Fruit fly (Drosophila melanogaster) whole organism: ENCODE measurements around the gene vls.

ENCODE experiments used
- CG8478 ChIP-seq: fragments of >200 bp; optimal IDR thresholded peaks from 2 replicates; lab custom pipeline; 2018; ENCODE audit warnings: inconsistent platforms
- Dll ChIP-seq: fragments of >200 bp; optimal IDR thresholded peaks from 2 replicates; lab custom pipeline; 2017
- EcR ChIP-seq, 2 experiments: fragments of >200 bp; optimal IDR thresholded peaks; 2 replicates each; lab custom pipeline; 2017; ENCODE audit warnings: missing biosample characterization in 2 of 2, missing genetic modification characterization in 2 of 2, missing genetic modification reagents in 2 of 2
- pan ChIP-seq: fragments of >200 bp; optimal IDR thresholded peaks from 2 replicates; lab custom pipeline; 2017
- psq ChIP-seq: fragments of >200 bp; optimal IDR thresholded peaks from 2 replicates; lab custom pipeline; 2017
- usp ChIP-seq: fragments of >200 bp; optimal IDR thresholded peaks from 2 replicates; lab custom pipeline; 2017; ENCODE audit warnings: missing biosample characterization, missing genetic modification characterization, mixed read lengths

vls gene

dm6 chr2L:20065516-20065915, at the start of gene vls:
Gene vls (minus strand): TSS chr2L:20065679.
- TF ChIP-seq psq (lab: Kevin White, UChicago) (no peak), EcR (GFP tag; optimal IDR thresholded peaks at IDR 0.05; lab: Kevin White, UChicago) (no peak), usp (GFP tag; lab: Kevin White, UChicago) (no peak), Dll (lab: Kevin White, UChicago) (no peak), pan (lab: Kevin White, UChicago) (no peak), CG8478 (lab: Kevin White, UChicago) (no peak)

- TF ChIP-seq pan (lab: Kevin White, UChicago) (no peak), psq (lab: Kevin White, UChicago) (no peak), CG8478 (lab: Kevin White, UChicago) (no peak), usp (GFP tag; lab: Kevin White, UChicago) (no peak), EcR (GFP tag; optimal IDR thresholded peaks at IDR 0.05; lab: Kevin White, UChicago) (no peak), Dll (lab: Kevin White, UChicago) (no peak)
Measured at dm6 chr2L:20106595-20106994, 41.1 kb upstream of the vls start.

dm6 chr2L:20104526-20104925, 39.0 kb upstream of the vls start:
- TF ChIP-seq usp (GFP tag; lab: Kevin White, UChicago) (no peak), EcR (GFP tag; optimal IDR thresholded peaks at IDR 0.05; lab: Kevin White, UChicago) (no peak)

DNA sequence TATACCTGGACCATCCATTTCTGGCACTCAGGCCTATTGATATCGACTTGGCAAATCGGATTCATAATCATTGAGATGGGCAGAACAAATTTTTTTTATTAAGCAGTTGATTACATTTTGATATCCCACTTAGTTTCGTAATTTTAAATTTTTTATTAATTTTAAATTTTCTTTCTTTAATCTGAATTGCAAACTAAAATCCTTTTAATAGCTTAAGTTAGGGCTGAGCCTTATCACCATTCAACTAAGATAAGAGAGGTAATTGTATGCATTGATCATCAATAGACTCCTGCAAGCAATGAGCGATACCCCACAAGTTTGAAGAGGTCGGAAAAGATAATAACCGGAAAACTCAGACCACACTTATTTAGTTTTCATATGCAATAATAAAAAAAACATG, 38.6 kb upstream of the vls start, which contains the start of gene CG13970:
Gene CG13970, minus strand, starts transcription at position 101 of the 400 bp plus-strand sequence.
- TF ChIP-seq Dll (lab: Kevin White, UChicago), result no peak
- TF ChIP-seq psq (lab: Kevin White, UChicago), result no peak
- no peak for TF ChIP-seq EcR (GFP tag; optimal IDR thresholded peaks at IDR 0.05; lab: Kevin White, UChicago)
- no peak for TF ChIP-seq usp (GFP tag; lab: Kevin White, UChicago)
- no peak for TF ChIP-seq CG8478 (lab: Kevin White, UChicago)
- no peak for TF ChIP-seq pan (lab: Kevin White, UChicago)

DNA sequence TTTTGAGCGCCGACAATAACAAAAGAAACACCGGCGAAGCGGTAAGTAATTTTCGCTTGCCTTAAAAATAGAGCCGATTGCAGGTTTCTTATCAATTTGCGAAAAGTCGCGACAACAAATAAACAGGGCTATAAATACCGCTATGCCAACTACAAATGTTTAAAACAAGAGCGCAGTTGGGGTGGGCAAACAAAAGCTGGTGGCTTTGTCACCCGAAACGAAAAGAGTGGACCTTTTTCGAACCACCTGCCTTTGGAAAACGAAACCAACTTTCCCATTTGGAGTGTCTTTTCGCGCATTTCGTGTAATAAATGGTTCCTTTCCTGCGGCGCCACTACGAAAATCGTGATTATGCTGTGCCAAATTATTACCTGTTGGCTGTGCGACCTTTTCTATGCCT, 32.7 kb upstream of the vls start:
- TF ChIP-seq EcR (GFP tag; optimal IDR thresholded peaks at IDR 0.05; lab: Kevin White, UChicago) (no peak), psq (lab: Kevin White, UChicago) (no peak), Dll (lab: Kevin White, UChicago) (no peak), pan (lab: Kevin White, UChicago) (no peak), CG8478 (lab: Kevin White, UChicago) (no peak), usp (GFP tag; lab: Kevin White, UChicago) (no peak)

DNA sequence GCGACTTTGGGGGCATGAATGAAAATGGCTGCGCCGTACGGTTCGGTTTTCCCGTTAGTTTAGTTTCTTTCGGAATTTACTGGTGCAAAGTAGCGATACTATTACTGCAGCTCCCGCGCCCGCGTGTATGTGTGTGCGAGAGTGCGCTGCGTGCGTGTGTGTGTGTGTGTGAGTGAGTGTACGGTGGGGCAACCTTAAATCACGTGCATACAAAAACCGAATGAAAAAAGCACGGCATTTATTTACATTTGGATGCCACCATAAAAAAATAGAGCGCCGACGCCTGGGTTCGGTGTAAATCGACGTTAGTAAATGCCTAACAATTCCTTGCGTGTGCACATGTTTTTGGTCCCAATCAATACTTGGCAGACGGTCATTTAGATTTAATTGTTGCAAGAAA, 32.3 kb upstream of the vls start:
- TF ChIP-seq Dll (lab: Kevin White, UChicago) (no peak), EcR (GFP tag; optimal IDR thresholded peaks at IDR 0.05; lab: Kevin White, UChicago) (no peak), psq (lab: Kevin White, UChicago) (no peak), usp (GFP tag; lab: Kevin White, UChicago) (no peak), pan (lab: Kevin White, UChicago) (no peak), CG8478 (lab: Kevin White, UChicago) (no peak)

dm6 chr2L:20097105-20097631, 31.7 kb upstream of the vls start, which contains the start of the genes mRpS18B and Kua:
Gene mRpS18B (minus strand): TSS chr2L:20097253.
Gene Kua (plus strand): TSS chr2L:20097581.
- TF ChIP-seq usp (GFP tag; lab: Kevin White, UChicago) (no peak), EcR (GFP tag; optimal IDR thresholded peaks at IDR 0.05; lab: Kevin White, UChicago) (no peak), Dll (lab: Kevin White, UChicago) (no peak), pan (lab: Kevin White, UChicago) (no peak), CG8478 (lab: Kevin White, UChicago) (no peak), psq (lab: Kevin White, UChicago) (no peak)

- TF ChIP-seq psq (lab: Kevin White, UChicago) (no peak), Dll (lab: Kevin White, UChicago) (no peak), CG8478 (lab: Kevin White, UChicago) (no peak), EcR (GFP tag; optimal IDR thresholded peaks at IDR 0.05; lab: Kevin White, UChicago) (no peak), usp (GFP tag; lab: Kevin White, UChicago) (no peak), pan (lab: Kevin White, UChicago) (no peak)
Measured at dm6 chr2L:20093794-20094193, 28.3 kb upstream of the vls start, which contains the start of the genes Taf13 and nesd. Gene Taf13 (minus strand): TSS chr2L:20093849. Gene nesd (plus strand): TSS chr2L:20093972.

dm6 chr2L:20091094-20091679, 25.7 kb upstream of the vls start, which contains the start of the genes CG10747 and Pyroxd1:
Gene CG10747 (minus strand): TSS chr2L:20091348.
Gene Pyroxd1 (plus strand): TSS chr2L:20091435.
- TF ChIP-seq EcR (GFP tag; optimal IDR thresholded peaks at IDR 0.05; lab: Kevin White, UChicago) (no peak), psq (lab: Kevin White, UChicago) (no peak), Dll (lab: Kevin White, UChicago) (no peak), pan (lab: Kevin White, UChicago) (no peak), CG8478 (lab: Kevin White, UChicago) (no peak), usp (GFP tag; lab: Kevin White, UChicago) (no peak)

DNA sequence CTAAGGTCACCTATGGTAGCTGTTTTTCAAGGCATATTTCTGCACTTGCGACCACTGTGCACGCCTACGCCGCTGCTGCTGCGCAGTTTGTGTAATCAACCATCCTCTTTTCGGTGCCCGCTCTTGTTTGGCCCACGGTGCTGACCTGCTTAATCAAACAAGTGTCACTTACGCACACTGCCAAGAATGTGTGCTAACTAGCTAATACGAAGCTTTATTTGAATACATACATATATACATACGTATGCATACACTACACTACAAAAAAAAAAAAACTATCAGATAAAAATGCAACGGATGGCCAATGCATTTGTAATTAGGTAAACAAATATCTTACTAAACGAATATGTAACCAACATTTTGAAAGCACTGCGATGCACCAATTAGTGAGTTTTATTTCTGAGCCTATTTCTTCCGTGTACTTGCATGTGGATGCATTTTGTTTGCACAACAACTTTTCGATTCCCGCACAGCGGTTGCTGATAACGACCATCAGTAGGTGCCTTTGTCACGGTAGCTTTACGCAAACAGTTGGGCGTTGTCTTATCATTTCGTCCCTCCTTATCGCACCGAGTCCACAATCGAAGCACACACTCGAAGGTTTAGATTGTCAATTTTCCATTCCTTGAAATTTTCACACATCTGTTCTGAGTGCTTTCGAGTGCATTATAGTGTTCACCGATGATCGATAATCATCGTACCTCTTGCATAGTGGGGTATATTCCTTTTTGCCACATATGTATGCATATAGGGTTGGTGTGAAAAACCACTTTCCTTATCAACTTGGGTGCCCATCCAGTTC, 21.0 kb upstream of the vls start:
- TF ChIP-seq psq (lab: Kevin White, UChicago) (no peak), pan (lab: Kevin White, UChicago) (no peak)
